Worm (Caenorhabditis elegans): Measurements from ENCODE around the gene C32A9.1.

- TF ChIP-seq unc-39 (tag; optimal IDR thresholded peaks at IDR 0.05) (no peak), pha-4 (tag; optimal IDR thresholded peaks at IDR 0.05) (no peak), hlh-1 (tag; optimal IDR thresholded peaks at IDR 0.05) (no peak)
Observed at ce11 chrX:10216344-10216743, 43.6 kb downstream of the C32A9.1 start.
